Worm (Caenorhabditis elegans) whole organism, late embryonic: ENCODE results near the gene eat-2.

ENCODE experiments used
- dmd-4 ChIP-seq: sonication (generic microtip); optimal IDR thresholded peaks from 2 replicates; lab custom pipeline; 2016; ENCODE audit warnings: borderline replicate concordance, missing genetic modification characterization, missing compliant biosample characterization
- hlh-30 ChIP-seq: sonication (generic microtip); optimal IDR thresholded peaks from 2 replicates; lab custom pipeline; 2017; ENCODE audit warnings: antibody characterized with exemption, missing genetic modification characterization, missing compliant biosample characterization; ENCODE audit not compliant: insufficient read depth
- pha-4 ChIP-seq: fragments of 150-350 bp; optimal IDR thresholded peaks from 2 replicates; lab custom pipeline; 2018; ENCODE audit warnings: missing biosample characterization, missing genetic modification reagents, missing genetic modification characterization

DNA sequence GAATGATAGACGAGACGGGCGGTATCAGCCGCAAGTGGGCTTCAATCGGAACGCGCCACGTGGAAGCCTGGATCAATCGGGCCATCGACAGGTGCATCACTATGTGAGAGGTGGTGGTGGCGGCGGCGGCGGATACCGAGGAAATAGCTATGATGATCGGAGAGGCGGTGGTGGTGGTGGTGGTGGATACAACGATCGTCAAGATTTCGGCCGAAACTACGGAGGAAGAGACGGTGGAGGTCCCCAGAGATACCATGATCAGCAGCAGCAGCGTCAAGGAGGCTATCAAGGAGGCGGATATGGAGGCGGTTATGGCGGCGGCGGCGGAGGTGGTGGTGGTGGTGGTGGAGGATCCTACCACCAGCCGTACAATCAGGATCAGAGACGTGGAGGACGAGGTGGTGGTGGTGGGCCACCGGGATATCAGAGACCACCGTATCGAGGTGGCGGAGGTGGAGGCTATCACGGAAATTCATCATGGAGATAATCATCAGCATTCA is 6.0 kb downstream of the eat-2 start:
- TF ChIP-seq hlh-30: no peak
- no peak for TF ChIP-seq pha-4
- no peak for TF ChIP-seq dmd-4 (tag; lab: Kevin White, UChicago)
